Worm (Caenorhabditis elegans) whole organism, L4 larva: Measurements from ENCODE around the gene nspc-16.
A peak's percentile ranks its signal among the peaks of the same experiment; 100 is the strongest.

Experiments
- T20F7.1 ChIP-seq: fragments of 200-800 bp; sonication (Bioruptor generic); optimal IDR thresholded peaks from 2 replicates; lab custom pipeline; 2018; ENCODE audit warnings: mild to moderate bottlenecking, missing genetic modification characterization, missing compliant biosample characterization
- aha-1 ChIP-seq: fragments of 150-350 bp; peaks from one replicate; lab custom pipeline; 2014; ENCODE audit warnings: missing biosample characterization, missing genetic modification characterization
- aly-2 ChIP-seq: sonication (generic microtip); optimal IDR thresholded peaks from 2 replicates; lab custom pipeline; 2018; ENCODE audit warnings: missing biosample characterization, missing genetic modification characterization
- arid-1 ChIP-seq: fragments of 200-800 bp; sonication (Bioruptor generic); conservative IDR thresholded peaks from 2 replicates; pipeline ENCODE4 v1.3.6; 2022; ENCODE audit warnings: missing genetic modification reagents, missing genetic modification characterization, missing compliant biosample characterization
- ceh-20 ChIP-seq: fragments of 200-800 bp; sonication (Bioruptor generic); IDR thresholded peaks from 2 replicates; pipeline ENCODE4 v1.3.6; 2022; ENCODE audit warnings: missing genetic modification reagents, missing genetic modification characterization, missing compliant biosample characterization
- ceh-82 ChIP-seq: sonication (generic microtip); optimal IDR thresholded peaks from 2 replicates; lab custom pipeline; 2017; ENCODE audit warnings: missing biosample characterization, missing genetic modification characterization
- daf-16 ChIP-seq, 3 experiments: sonication (generic microtip); optimal IDR thresholded peaks; 2 replicates each; lab custom pipeline; 2016 to 2017; ENCODE audit warnings: missing genetic modification characterization in 3 of 3, missing genetic modification reagents in 3 of 3, mild to moderate bottlenecking in 2 of 3, missing compliant biosample characterization in 2 of 3, missing biosample characterization in 1 of 3, moderate library complexity in 1 of 3
- daf-8 ChIP-seq: fragments of 200-800 bp; sonication (Bioruptor generic); IDR thresholded peaks from 2 replicates; pipeline ENCODE4 v1.3.6; 2022; ENCODE audit warnings: missing genetic modification characterization, missing compliant biosample characterization
- dmd-6 ChIP-seq: fragments of 200-800 bp; sonication (Bioruptor generic); IDR thresholded peaks from 2 replicates; pipeline ENCODE4 v1.3.6; 2022; ENCODE audit warnings: missing genetic modification reagents, missing genetic modification characterization, missing compliant biosample characterization
- dpl-1 ChIP-seq: fragments of 150-350 bp; optimal IDR thresholded peaks from 2 replicates; lab custom pipeline; 2014; ENCODE audit warnings: missing biosample characterization, missing genetic modification reagents, missing genetic modification characterization
- dve-1 ChIP-seq: sonication (generic microtip); optimal IDR thresholded peaks from 2 replicates; lab custom pipeline; 2017; ENCODE audit warnings: antibody characterized with exemption, mild to moderate bottlenecking, missing genetic modification characterization, missing compliant biosample characterization; ENCODE audit not compliant: insufficient read depth
- fos-1 ChIP-seq: fragments of 150-350 bp; optimal IDR thresholded peaks from 2 replicates; lab custom pipeline; 2014; ENCODE audit warnings: missing biosample characterization, missing genetic modification characterization
- hif-1 ChIP-seq, 2 experiments: sonication (generic microtip); optimal IDR thresholded peaks; 2 replicates each; lab custom pipeline; 2016 to 2017; ENCODE audit warnings: missing compliant biosample characterization in 2 of 2, missing genetic modification characterization in 2 of 2, missing genetic modification reagents in 2 of 2, missing genotype in 2 of 2, mild to moderate bottlenecking in 1 of 2
- hlh-11 ChIP-seq: fragments of 200-800 bp; sonication (Bioruptor generic); optimal IDR thresholded peaks from 2 replicates; lab custom pipeline; 2018; ENCODE audit warnings: mild to moderate bottlenecking, missing genetic modification characterization, missing compliant biosample characterization
- hlh-30 ChIP-seq: sonication (generic microtip); optimal IDR thresholded peaks from 2 replicates; lab custom pipeline; 2017; ENCODE audit warnings: antibody characterized with exemption, mild to moderate bottlenecking, missing genetic modification characterization, missing compliant biosample characterization; ENCODE audit not compliant: insufficient read depth
- lim-7 ChIP-seq: fragments of 200-800 bp; sonication (Bioruptor generic); IDR thresholded peaks from 2 replicates; pipeline ENCODE4 v1.3.6; 2022; ENCODE audit warnings: missing genetic modification characterization, missing compliant biosample characterization
- lin-1 ChIP-seq: fragments of 200-800 bp; sonication (Bioruptor generic); IDR thresholded peaks from 2 replicates; pipeline ENCODE4 v1.3.6; 2022; ENCODE audit warnings: missing genetic modification reagents, missing genetic modification characterization, missing compliant biosample characterization
- lsy-2 ChIP-seq, 2 experiments: fragments of 150-350 bp in 1 of 2; sonication (generic microtip) in 1 of 2; optimal IDR thresholded peaks; 2 replicates each; lab custom pipeline; 2014 to 2017; ENCODE audit warnings: missing biosample characterization in 2 of 2, missing genetic modification characterization in 2 of 2
- mdl-1 ChIP-seq, 2 experiments: fragments of 150-350 bp in 1 of 2; sonication (generic microtip) in 1 of 2; optimal IDR thresholded peaks; 2 replicates each; lab custom pipeline; 2014 to 2017; ENCODE audit warnings: missing biosample characterization in 2 of 2, missing genetic modification characterization in 2 of 2
- mep-1 ChIP-seq: fragments of 150-350 bp; sonication (generic microtip); optimal IDR thresholded peaks from 3 replicates; lab custom pipeline; 2014; ENCODE audit warnings: missing biosample characterization, missing genetic modification characterization
- mxl-2 ChIP-seq: fragments of 200-800 bp; sonication (Bioruptor generic); conservative IDR thresholded peaks from 2 replicates; pipeline ENCODE4 v1.3.6; 2022; ENCODE audit warnings: missing genetic modification reagents, missing genetic modification characterization, missing compliant biosample characterization
- mxl-3 ChIP-seq: fragments of 200-800 bp; sonication (Bioruptor generic); optimal IDR thresholded peaks from 2 replicates; lab custom pipeline; 2018; ENCODE audit warnings: mild to moderate bottlenecking, missing genetic modification characterization, missing compliant biosample characterization
- nhr-11 ChIP-seq: fragments of 150-350 bp; optimal IDR thresholded peaks from 2 replicates; lab custom pipeline; 2014; ENCODE audit warnings: missing biosample characterization, missing genetic modification characterization
- nhr-237 ChIP-seq: sonication (generic microtip); optimal IDR thresholded peaks from 2 replicates; lab custom pipeline; 2017; ENCODE audit warnings: missing biosample characterization, missing genetic modification characterization
- nhr-28 ChIP-seq: fragments of 150-350 bp; optimal IDR thresholded peaks from 2 replicates; lab custom pipeline; 2014; ENCODE audit warnings: missing biosample characterization, missing genetic modification characterization
- nhr-48 ChIP-seq: sonication (generic microtip); optimal IDR thresholded peaks from 2 replicates; lab custom pipeline; 2016; ENCODE audit warnings: mild to moderate bottlenecking, missing genetic modification characterization, missing compliant biosample characterization
- nhr-77 ChIP-seq: fragments of 150-350 bp; optimal IDR thresholded peaks from 2 replicates; lab custom pipeline; 2014; ENCODE audit warnings: missing biosample characterization, missing genetic modification characterization
- php-3 ChIP-seq: fragments of 200-800 bp; sonication (Bioruptor generic); IDR thresholded peaks from 2 replicates; pipeline ENCODE4 v1.3.6; 2022; ENCODE audit warnings: missing genetic modification reagents, missing genetic modification characterization, missing compliant biosample characterization
- set-16 ChIP-seq: fragments of 200-800 bp; sonication (Bioruptor generic); IDR thresholded peaks from 2 replicates; pipeline ENCODE4 v1.3.6; 2022; ENCODE audit warnings: missing genetic modification reagents, missing genetic modification characterization, missing compliant biosample characterization
- tra-1 ChIP-seq: fragments of 200-800 bp; sonication (Bioruptor generic); IDR thresholded peaks from 2 replicates; pipeline ENCODE4 v1.3.6; 2022; ENCODE audit warnings: missing genetic modification reagents, missing genetic modification characterization, missing compliant biosample characterization
- unc-130 ChIP-seq: sonication (generic microtip); optimal IDR thresholded peaks from 2 replicates; lab custom pipeline; 2016; ENCODE audit warnings: missing genetic modification reagents, missing genetic modification characterization, missing compliant biosample characterization
- unc-62 ChIP-seq, 3 experiments: fragments of 150-350 bp in 1 of 3; sonication (generic microtip); optimal IDR thresholded peaks in 2 of 3; peaks in 1 of 3; 1 replicate in 1 of 3; 2 replicates in 2 of 3; lab custom pipeline; 2014 to 2017; ENCODE audit warnings: missing biosample characterization in 3 of 3, missing genetic modification characterization in 3 of 3, missing genetic modification reagents in 3 of 3, missing genotype in 1 of 3
- zip-11 ChIP-seq: fragments of 200-800 bp; sonication (Bioruptor generic); IDR thresholded peaks from 2 replicates; pipeline ENCODE4 v1.3.6; 2022; ENCODE audit warnings: missing genetic modification characterization, missing compliant biosample characterization

The nspc-16 gene

DNA sequence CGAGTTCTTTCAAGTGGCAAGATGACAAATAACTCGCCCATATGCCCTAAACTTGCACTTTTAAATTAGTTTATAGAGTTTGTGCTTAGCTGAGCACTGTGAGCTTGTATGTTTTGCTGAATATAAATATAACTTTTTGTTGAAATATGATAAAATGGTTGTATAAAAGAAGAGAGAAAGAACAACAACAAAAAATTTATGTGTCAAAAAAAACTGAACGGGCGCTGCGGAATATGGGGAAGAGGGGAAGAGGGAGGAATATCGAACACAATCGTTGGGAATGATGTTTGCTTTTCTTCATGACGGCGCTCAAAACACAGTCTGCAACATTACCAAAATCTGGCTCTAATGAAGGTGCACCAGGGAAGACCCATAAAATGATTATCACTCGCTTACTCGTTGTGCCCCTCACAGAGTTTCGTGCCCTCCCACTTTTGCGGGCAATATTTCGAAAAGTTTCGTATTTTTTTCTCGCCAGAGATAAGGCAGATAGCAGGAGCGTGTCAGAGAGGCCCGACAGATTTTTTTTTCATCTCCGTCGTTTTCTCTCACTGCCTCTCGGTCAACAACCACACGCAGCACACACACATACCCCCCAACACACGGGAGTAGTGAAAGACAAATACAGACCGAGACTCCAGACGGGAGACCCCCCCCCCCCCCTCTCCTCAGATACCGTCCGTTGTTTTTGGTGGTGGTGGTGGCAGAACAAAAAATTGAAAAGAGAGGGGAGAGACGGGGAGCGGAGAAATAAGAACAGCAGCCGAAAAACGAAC lies 17.6 kb upstream of the nspc-16 start (continued):
- TF ChIP-seq mxl-2 (0 out of 2 replicates have a peak, but pooled peaks have one; percentile 23), daf-16 (GFP tag; optimal IDR thresholded peaks at IDR 0.05; lab: Kevin White, UChicago) (no peak), daf-16 (tag; optimal IDR thresholded peaks at IDR 0.05; lab: Kevin White, UChicago) (peak; percentile 82)

DNA sequence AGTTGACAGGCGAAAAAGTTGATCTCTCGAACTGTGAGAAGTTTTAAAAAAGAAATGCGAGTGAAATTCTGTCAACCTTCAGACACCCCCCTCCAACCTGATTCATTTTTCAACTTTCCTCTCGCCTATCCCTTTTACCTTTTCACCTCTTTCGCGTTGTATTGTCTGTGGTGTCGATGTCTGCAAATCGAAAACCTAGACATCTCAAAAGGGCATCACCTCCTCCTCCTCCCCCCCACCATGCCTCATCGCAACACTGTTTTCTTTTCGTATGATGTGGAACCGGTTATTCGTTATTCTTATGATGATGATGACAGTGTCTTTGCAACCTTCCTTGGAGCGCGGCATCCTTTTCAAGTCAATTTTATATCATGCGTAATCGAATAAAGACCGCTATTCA lies 15.4 kb upstream of the nspc-16 start:
- 0 out of 2 replicates have a peak, but pooled peaks have one; percentile 40 for TF ChIP-seq tra-1
- no peak for TF ChIP-seq nhr-237
- TF ChIP-seq php-3 (GFP tag; lab: Robert Waterston, UW), result no peak
- TF ChIP-seq unc-62 (GFP tag; optimal IDR thresholded peaks at IDR 0.05 in 1 of 2; lab: Kevin White, UChicago), result peak in 1 of 2 experiments; percentile 8
- no peak for TF ChIP-seq unc-62 (tag; optimal IDR thresholded peaks at IDR 0.05; lab: Kevin White, UChicago)
- peak; percentile 46 for TF ChIP-seq hlh-11 (tag; lab: Kevin White, UChicago)
- peak; percentile 90 for TF ChIP-seq aha-1
- no peak for TF ChIP-seq lin-1 (GFP tag; lab: Robert Waterston, UW)
- peak; percentile 59 for TF ChIP-seq dmd-6 (GFP tag; lab: Robert Waterston, UW)
- TF ChIP-seq T20F7.1 (GFP tag; lab: Kevin White, UChicago), result no peak
- 0 out of 2 replicates have a peak, but pooled peaks have one; percentile 11 for TF ChIP-seq set-16 (GFP tag; lab: Robert Waterston, UW)
- peak; percentile 38 for TF ChIP-seq nhr-48 (tag; lab: Kevin White, UChicago)
- TF ChIP-seq ceh-20 (GFP tag; lab: Robert Waterston, UW), result 0 out of 2 replicates have a peak, but pooled peaks have one; percentile 28
- peak; percentile 48 for TF ChIP-seq nhr-28 (tag; lab: Kevin White, UChicago)
- peak; percentile 37 for TF ChIP-seq hlh-30 (tag; lab: Kevin White, UChicago)
- TF ChIP-seq mxl-3 (GFP tag; lab: Kevin White, UChicago), result peak; percentile 73
- TF ChIP-seq unc-130, result no peak
- peak in 1 of 2 experiments; percentile 43 for TF ChIP-seq mdl-1 (tag; optimal IDR thresholded peaks at IDR 0.05; lab: Kevin White, UChicago)

DNA sequence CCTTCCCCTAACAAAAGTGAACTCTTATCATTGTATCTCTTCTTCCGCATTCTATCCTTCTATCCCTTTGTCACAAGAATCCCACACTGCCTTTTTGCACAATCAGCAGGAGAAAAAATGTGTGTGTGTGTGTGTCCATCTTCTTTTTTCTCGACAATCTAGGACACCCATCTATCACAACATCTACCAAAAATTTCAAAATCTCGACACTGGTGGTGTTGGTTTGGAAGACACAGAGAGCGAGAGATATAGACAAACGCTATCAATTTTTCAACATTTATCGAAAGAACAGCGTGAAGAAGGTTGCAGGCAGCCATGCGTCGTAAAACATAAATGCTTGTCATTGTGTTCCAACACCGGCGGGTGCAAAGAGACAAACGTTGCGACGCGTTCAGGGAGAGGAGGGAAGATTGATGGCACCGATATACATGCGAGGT lies 14.5 kb upstream of the nspc-16 start:
- TF ChIP-seq hlh-11 (tag; lab: Kevin White, UChicago), result peak; percentile 86
- peak in 1 of 2 experiments; percentile 30 for TF ChIP-seq daf-16 (GFP tag; optimal IDR thresholded peaks at IDR 0.05; lab: Kevin White, UChicago)
- TF ChIP-seq daf-16 (tag; optimal IDR thresholded peaks at IDR 0.05; lab: Kevin White, UChicago), result no peak
- TF ChIP-seq dmd-6 (GFP tag; lab: Robert Waterston, UW), result peak; percentile 74
- TF ChIP-seq zip-11, result no peak
- peak; percentile 83 for TF ChIP-seq nhr-11 (tag; lab: Kevin White, UChicago)
- no peak for TF ChIP-seq lim-7 (GFP tag; lab: Robert Waterston, UW)
- TF ChIP-seq nhr-28 (tag; lab: Kevin White, UChicago), result peak; percentile 89
- TF ChIP-seq ceh-82 (tag; lab: Kevin White, UChicago), result no peak
- TF ChIP-seq hif-1 (tag; optimal IDR thresholded peaks at IDR 0.05; lab: Kevin White, UChicago), result peak in 1 of 2 experiments; percentile 7
- peak in 1 of 2 experiments; percentile 43 for TF ChIP-seq lsy-2 (tag; optimal IDR thresholded peaks at IDR 0.05; lab: Kevin White, UChicago)
- TF ChIP-seq mdl-1 (tag; optimal IDR thresholded peaks at IDR 0.05; lab: Kevin White, UChicago), result peak in 1 of 2 experiments; percentile 61
- TF ChIP-seq aly-2 (tag; lab: Kevin White, UChicago), result no peak
- peak; percentile 20 for TF ChIP-seq dpl-1 (GFP tag; lab: Kevin White, UChicago)
- TF ChIP-seq fos-1 (tag; lab: Kevin White, UChicago), result no peak
- peak; percentile 17 for TF ChIP-seq nhr-77 (tag; lab: Kevin White, UChicago)
- peak; percentile 45 for TF ChIP-seq dve-1 (tag; lab: Kevin White, UChicago)
- peak; percentile 39 for TF ChIP-seq nhr-48 (tag; lab: Kevin White, UChicago)
- TF ChIP-seq mep-1, result peak; percentile 2
- TF ChIP-seq unc-62 (GFP tag; optimal IDR thresholded peaks at IDR 0.05 in 1 of 2; lab: Kevin White, UChicago), result peak in 1 of 2 experiments; percentile 100
- TF ChIP-seq unc-62 (tag; optimal IDR thresholded peaks at IDR 0.05; lab: Kevin White, UChicago), result no peak
- TF ChIP-seq daf-8 (GFP tag; lab: Robert Waterston, UW), result no peak
- TF ChIP-seq tra-1, result peak; percentile 70
- no peak for TF ChIP-seq arid-1
- TF ChIP-seq mxl-3 (GFP tag; lab: Kevin White, UChicago), result peak; percentile 70
- TF ChIP-seq hlh-30 (tag; lab: Kevin White, UChicago), result peak; percentile 69
